Worm (Caenorhabditis elegans) whole organism, L2 larva: ENCODE data around the gene ttr-9.

ENCODE experiments used
- C34F6.9 ChIP-seq: fragments of 150-350 bp; optimal IDR thresholded peaks from 2 replicates; lab custom pipeline; 2014; ENCODE audit warnings: missing biosample characterization, missing genetic modification characterization
- F13H6.1 ChIP-seq: sonication (generic microtip); optimal IDR thresholded peaks from 2 replicates; lab custom pipeline; 2016; ENCODE audit warnings: missing genetic modification characterization, missing compliant biosample characterization
- Y55F3AM.14 ChIP-seq: fragments of 200-800 bp; sonication (Bioruptor generic); optimal IDR thresholded peaks from 2 replicates; lab custom pipeline; 2018; ENCODE audit warnings: mild to moderate bottlenecking, missing genetic modification characterization, missing compliant biosample characterization
- alr-1 ChIP-seq: fragments of 150-350 bp; optimal IDR thresholded peaks from 2 replicates; lab custom pipeline; 2014; ENCODE audit warnings: missing biosample characterization, missing genetic modification characterization
- ceh-16 ChIP-seq: fragments of 150-350 bp; optimal IDR thresholded peaks from 2 replicates; lab custom pipeline; 2014; ENCODE audit warnings: missing biosample characterization, missing genetic modification characterization
- ceh-82 ChIP-seq: fragments of 150-350 bp; optimal IDR thresholded peaks from 2 replicates; lab custom pipeline; 2014; ENCODE audit warnings: missing biosample characterization, missing genetic modification characterization
- crh-2 ChIP-seq: sonication (generic microtip); optimal IDR thresholded peaks from 2 replicates; lab custom pipeline; 2017; ENCODE audit warnings: missing biosample characterization, missing genetic modification characterization
- dmd-4 ChIP-seq: sonication (generic microtip); optimal IDR thresholded peaks from 2 replicates; lab custom pipeline; 2017; ENCODE audit warnings: missing biosample characterization, missing genetic modification characterization
- egl-27 ChIP-seq: sonication (generic microtip); optimal IDR thresholded peaks from 3 replicates; lab custom pipeline; 2017; ENCODE audit warnings: missing biosample characterization, missing genetic modification reagents, missing genetic modification characterization
- elt-1 ChIP-seq: fragments of 150-350 bp; optimal IDR thresholded peaks from 2 replicates; lab custom pipeline; 2014; ENCODE audit warnings: missing biosample characterization, missing genetic modification characterization
- elt-3 ChIP-seq: sonication (generic microtip); optimal IDR thresholded peaks from 2 replicates; lab custom pipeline; 2017; ENCODE audit warnings: missing biosample characterization, missing genetic modification characterization
- fos-1 ChIP-seq: fragments of 150-350 bp; optimal IDR thresholded peaks from 2 replicates; lab custom pipeline; 2014; ENCODE audit warnings: missing biosample characterization, missing genetic modification characterization
- gmeb-1 ChIP-seq: fragments of 150-350 bp; optimal IDR thresholded peaks from 2 replicates; lab custom pipeline; 2014; ENCODE audit warnings: missing biosample characterization, missing genetic modification characterization
- lin-11 ChIP-seq: fragments of 150-350 bp; sonication (generic microtip); optimal IDR thresholded peaks from 2 replicates; lab custom pipeline; 2014; ENCODE audit warnings: missing biosample characterization, missing genetic modification characterization, inconsistent platforms, mixed read lengths
- lsy-2 ChIP-seq, 2 experiments: fragments of 150-350 bp in 1 of 2; sonication (generic microtip) in 1 of 2; optimal IDR thresholded peaks; 2 replicates each; lab custom pipeline; 2014 to 2017; ENCODE audit warnings: missing biosample characterization in 2 of 2, missing genetic modification characterization in 2 of 2
- mab-5 ChIP-seq: fragments of 150-350 bp; optimal IDR thresholded peaks from 2 replicates; lab custom pipeline; 2014; ENCODE audit warnings: missing biosample characterization, missing genetic modification characterization
- mbf-1 ChIP-seq: sonication (generic microtip); optimal IDR thresholded peaks from 2 replicates; lab custom pipeline; 2017; ENCODE audit warnings: missing biosample characterization, missing genetic modification characterization
- mdl-1 ChIP-seq, 2 experiments: fragments of 150-350 bp in 1 of 2; sonication (generic microtip) in 1 of 2; optimal IDR thresholded peaks; 2 replicates each; lab custom pipeline; 2017; ENCODE audit warnings: missing biosample characterization in 2 of 2, missing genetic modification characterization in 2 of 2
- nhr-10 ChIP-seq: sonication (generic microtip); optimal IDR thresholded peaks from 2 replicates; lab custom pipeline; 2017; ENCODE audit warnings: missing biosample characterization, missing genetic modification characterization
- nhr-11 ChIP-seq: fragments of 150-350 bp; optimal IDR thresholded peaks from 2 replicates; lab custom pipeline; 2014; ENCODE audit warnings: missing biosample characterization, missing genetic modification characterization
- nhr-12 ChIP-seq: fragments of 150-350 bp; optimal IDR thresholded peaks from 2 replicates; lab custom pipeline; 2014; ENCODE audit warnings: missing biosample characterization, missing genetic modification characterization
- nhr-129 ChIP-seq: fragments of 150-350 bp; optimal IDR thresholded peaks from 2 replicates; lab custom pipeline; 2014; ENCODE audit warnings: missing biosample characterization, missing genetic modification characterization
- nhr-21 ChIP-seq: fragments of 150-350 bp; optimal IDR thresholded peaks from 2 replicates; lab custom pipeline; 2014; ENCODE audit warnings: missing biosample characterization, missing genetic modification characterization
- nhr-23 ChIP-seq: fragments of 150-350 bp; optimal IDR thresholded peaks from 2 replicates; lab custom pipeline; 2014; ENCODE audit warnings: missing biosample characterization, missing genetic modification reagents, missing genetic modification characterization
- nhr-25 ChIP-seq: fragments of 150-350 bp; sonication (generic microtip); optimal IDR thresholded peaks from 3 replicates; lab custom pipeline; 2014; ENCODE audit warnings: missing biosample characterization, missing genetic modification characterization
- nhr-6 ChIP-seq: fragments of 150-350 bp; optimal IDR thresholded peaks from 2 replicates; lab custom pipeline; 2014; ENCODE audit warnings: missing biosample characterization, missing genetic modification characterization
- skn-1 ChIP-seq: sonication (generic microtip); optimal IDR thresholded peaks from 2 replicates; lab custom pipeline; 2017; ENCODE audit warnings: missing biosample characterization, missing genetic modification characterization
- sma-9 ChIP-seq, 2 experiments: fragments of 150-350 bp in 1 of 2; sonication (generic microtip) in 1 of 2; optimal IDR thresholded peaks; 2 replicates each; lab custom pipeline; 2014 to 2016; ENCODE audit warnings: missing genetic modification characterization in 2 of 2, mild to moderate bottlenecking in 1 of 2, missing biosample characterization in 1 of 2, missing compliant biosample characterization in 1 of 2, missing genetic modification reagents in 1 of 2, moderate library complexity in 1 of 2
- snpc-4 ChIP-seq: fragments of 150-350 bp; optimal IDR thresholded peaks from 2 replicates; lab custom pipeline; 2014; ENCODE audit warnings: missing biosample characterization, missing genetic modification characterization
- unc-39 ChIP-seq: fragments of 150-350 bp; optimal IDR thresholded peaks from 2 replicates; lab custom pipeline; 2014; ENCODE audit warnings: missing biosample characterization, missing genetic modification characterization
- zag-1 ChIP-seq: fragments of 150-350 bp; optimal IDR thresholded peaks from 2 replicates; lab custom pipeline; 2014; ENCODE audit warnings: missing biosample characterization, missing genetic modification characterization
- ztf-1 ChIP-seq: fragments of 200-800 bp; sonication (Bioruptor generic); conservative IDR thresholded peaks from 2 replicates; pipeline ENCODE4 v1.3.6; 2022; ENCODE audit warnings: missing genetic modification characterization, missing compliant biosample characterization
- ztf-11 ChIP-seq: sonication (generic microtip); optimal IDR thresholded peaks from 2 replicates; lab custom pipeline; 2017; ENCODE audit warnings: missing biosample characterization, missing genetic modification characterization
- ztf-4 ChIP-seq: fragments of 150-350 bp; optimal IDR thresholded peaks from 2 replicates; lab custom pipeline; 2014; ENCODE audit warnings: missing biosample characterization, missing genetic modification characterization

The ttr-9 gene

DNA sequence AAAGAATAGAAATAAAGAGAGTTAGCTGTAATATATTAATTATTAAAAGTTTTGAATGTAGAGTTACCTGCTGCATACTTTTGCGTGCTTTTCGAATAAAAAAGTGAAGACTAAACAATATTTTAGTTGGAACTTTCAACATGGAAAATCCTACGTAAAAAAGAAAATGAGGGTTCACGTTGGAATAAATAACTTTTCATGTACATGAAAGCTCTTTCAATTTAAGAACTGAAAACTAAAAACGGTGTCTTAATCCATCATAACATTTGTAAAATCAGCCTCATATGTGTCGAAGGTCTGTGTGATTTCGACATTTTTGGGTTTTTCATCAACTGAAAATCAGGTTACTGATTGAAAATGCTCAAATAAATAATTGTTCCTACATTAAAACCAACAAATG lies at the start of gene ttr-9:
ttr-9 (minus strand) TSS at position 101 of the 400 bp plus-strand sequence.
- TF ChIP-seq unc-39 (tag; lab: Kevin White, UChicago), result no peak
- no peak for TF ChIP-seq dmd-4 (tag; lab: Kevin White, UChicago)
- TF ChIP-seq ztf-1 (GFP tag; lab: Robert Waterston, UW), result no peak
- TF ChIP-seq egl-27 (tag; lab: Kevin White, UChicago), result no peak
- no peak for TF ChIP-seq elt-3 (tag; lab: Kevin White, UChicago)
- TF ChIP-seq zag-1 (tag; lab: Kevin White, UChicago), result no peak
- TF ChIP-seq skn-1 (tag; lab: Kevin White, UChicago), result no peak
- TF ChIP-seq ztf-4 (tag; lab: Kevin White, UChicago), result no peak
- no peak for TF ChIP-seq nhr-129
- no peak for TF ChIP-seq nhr-25 (tag; lab: Kevin White, UChicago)
- TF ChIP-seq Y55F3AM.14 (GFP tag; lab: Kevin White, UChicago), result no peak
- TF ChIP-seq mbf-1 (tag; lab: Kevin White, UChicago), result no peak

- TF ChIP-seq alr-1 (tag; lab: Kevin White, UChicago) (no peak), C34F6.9 (tag; lab: Kevin White, UChicago) (no peak), ztf-11 (no peak), crh-2 (tag; lab: Kevin White, UChicago) (no peak), ceh-16 (tag; lab: Kevin White, UChicago) (no peak), nhr-6 (tag; lab: Kevin White, UChicago) (no peak), mab-5 (no peak), gmeb-1 (no peak), elt-1 (no peak), F13H6.1 (no peak), nhr-11 (tag; lab: Kevin White, UChicago) (no peak), nhr-129 (no peak), mdl-1 (tag; optimal IDR thresholded peaks at IDR 0.05; lab: Kevin White, UChicago) (no peak), lin-11 (no peak), fos-1 (tag; lab: Kevin White, UChicago) (no peak), nhr-10 (tag; lab: Kevin White, UChicago) (no peak), nhr-12 (tag; lab: Kevin White, UChicago) (no peak), nhr-21 (no peak)
Measured at ce11 chrIV:9545986-9546385, 39.8 kb upstream of the ttr-9 start, which contains the start of gene T05A1.5. TSS of gene T05A1.5 (plus strand) at chrIV:9546286.

ce11 chrIV:9540342-9540856 lies 34.2 kb upstream of the ttr-9 start, which contains the start of gene fbl-1:
TSS of gene fbl-1 (plus strand) at chrIV:9540806.
- TF ChIP-seq ztf-11 (no peak), fos-1 (tag; lab: Kevin White, UChicago) (peak; percentile 45)

- TF ChIP-seq nhr-129, result peak; percentile 60
- TF ChIP-seq F13H6.1, result peak; percentile 28
- TF ChIP-seq nhr-23, result no peak
- peak in 1 of 2 experiments; percentile 19 for TF ChIP-seq lsy-2 (tag; optimal IDR thresholded peaks at IDR 0.05; lab: Kevin White, UChicago)
- peak; percentile 16 for TF ChIP-seq C34F6.9 (tag; lab: Kevin White, UChicago)
- TF ChIP-seq ceh-16 (tag; lab: Kevin White, UChicago), result no peak
- no peak for TF ChIP-seq snpc-4 (tag; lab: Kevin White, UChicago)
Measured at ce11 chrIV:9538214-9538613, 32.1 kb upstream of the ttr-9 start.

ce11 chrIV:9537500-9537899 lies 31.3 kb upstream of the ttr-9 start:
- TF ChIP-seq nhr-6 (tag; lab: Kevin White, UChicago) (no peak), fos-1 (tag; lab: Kevin White, UChicago) (peak; percentile 20)

- TF ChIP-seq sma-9 (GFP tag; optimal IDR thresholded peaks at IDR 0.05; lab: Kevin White, UChicago), result peak; percentile 24
- TF ChIP-seq sma-9 (tag; optimal IDR thresholded peaks at IDR 0.05; lab: Kevin White, UChicago), result no peak
- TF ChIP-seq ceh-82 (tag; lab: Kevin White, UChicago), result no peak
- TF ChIP-seq, all 48 proteins: peak for 1
Measured at ce11 chrIV:9536124-9536523, 30.0 kb upstream of the ttr-9 start.
